Fruit fly (Drosophila melanogaster) whole organism, prepupa: ENCODE measurements around the gene ex.

Experiments
- CG10669 ChIP-seq: fragments of 200-800 bp; sonication (Bioruptor generic); optimal IDR thresholded peaks from 3 replicates; lab custom pipeline; 2018; ENCODE audit warnings: missing biosample characterization, mild to moderate bottlenecking, missing genetic modification characterization, moderate library complexity
- CG11294 ChIP-seq: fragments of 200-800 bp; sonication (Bioruptor generic); IDR thresholded peaks from 2 replicates; pipeline ENCODE4 v1.3.6; 2022; ENCODE audit warnings: missing biosample characterization, missing genetic modification characterization
- CG11762 ChIP-seq: fragments of 200-800 bp; sonication (Bioruptor generic); optimal IDR thresholded peaks from 3 replicates; lab custom pipeline; 2016; ENCODE audit warnings: missing biosample characterization, missing genetic modification characterization; ENCODE audit not compliant: insufficient read depth
- CG11902 ChIP-seq: fragments of 200-800 bp; sonication (Bioruptor generic); optimal IDR thresholded peaks from 3 replicates; lab custom pipeline; 2016; ENCODE audit warnings: missing biosample characterization, missing genetic modification characterization
- CG1621 ChIP-seq: fragments of 200-800 bp; sonication (Bioruptor generic); optimal IDR thresholded peaks from 3 replicates; lab custom pipeline; 2018; ENCODE audit warnings: missing biosample characterization, mild to moderate bottlenecking, missing genetic modification characterization
- CG16779 ChIP-seq: fragments of 200-800 bp; sonication (Bioruptor generic); optimal IDR thresholded peaks from 3 replicates; lab custom pipeline; 2017; ENCODE audit warnings: missing biosample characterization, mild to moderate bottlenecking, missing genetic modification characterization
- CG31627 ChIP-seq: fragments of 200-800 bp; sonication (Bioruptor generic); optimal IDR thresholded peaks from 3 replicates; lab custom pipeline; 2016; ENCODE audit warnings: missing biosample characterization, missing genetic modification characterization
- CG32006 ChIP-seq: fragments of 200-800 bp; sonication (Bioruptor generic); optimal IDR thresholded peaks from 3 replicates; lab custom pipeline; 2017; ENCODE audit warnings: missing biosample characterization, mild to moderate bottlenecking, missing genetic modification characterization
- CG34406 ChIP-seq: fragments of 200-800 bp; sonication (Bioruptor generic); optimal IDR thresholded peaks from 3 replicates; lab custom pipeline; 2016; ENCODE audit warnings: missing biosample characterization, missing genetic modification characterization
- CG4318 ChIP-seq: fragments of 200-800 bp; sonication (Bioruptor generic); optimal IDR thresholded peaks from 3 replicates; lab custom pipeline; 2017; ENCODE audit warnings: missing biosample characterization, mild to moderate bottlenecking, missing genetic modification characterization
- CG6163 ChIP-seq: fragments of 200-800 bp; sonication (Bioruptor generic); IDR thresholded peaks from 3 replicates; pipeline ENCODE4 v1.3.6; 2022; ENCODE audit warnings: missing biosample characterization, missing genetic modification characterization
- CG6276 ChIP-seq: fragments of 200-800 bp; sonication (Bioruptor generic); optimal IDR thresholded peaks from 2 replicates; lab custom pipeline; 2017; ENCODE audit warnings: missing biosample characterization, mild to moderate bottlenecking, missing genetic modification characterization
- CG6792 ChIP-seq: fragments of 200-800 bp; sonication (Bioruptor generic); optimal IDR thresholded peaks from 3 replicates; lab custom pipeline; 2016; ENCODE audit warnings: missing biosample characterization, missing genetic modification characterization
- CG6854 ChIP-seq: fragments of 200-800 bp; sonication (Bioruptor generic); optimal IDR thresholded peaks from 2 replicates; lab custom pipeline; 2017; ENCODE audit warnings: missing biosample characterization, mild to moderate bottlenecking, missing genetic modification characterization
- CG7368 ChIP-seq: fragments of 200-800 bp; sonication (Bioruptor generic); optimal IDR thresholded peaks from 3 replicates; lab custom pipeline; 2016; ENCODE audit warnings: missing biosample characterization, missing genetic modification characterization
- CG8119 ChIP-seq: fragments of 200-800 bp; sonication (Bioruptor generic); IDR thresholded peaks from 3 replicates; pipeline ENCODE4 v1.3.6; 2022; ENCODE audit warnings: missing biosample characterization, missing genetic modification characterization
- CG8319 ChIP-seq: fragments of 200-800 bp; sonication (Bioruptor generic); optimal IDR thresholded peaks from 3 replicates; lab custom pipeline; 2016; ENCODE audit warnings: missing biosample characterization, missing genetic modification characterization
- CG8632 ChIP-seq: fragments of 200-800 bp; sonication (Bioruptor generic); optimal IDR thresholded peaks from 3 replicates; lab custom pipeline; 2016; ENCODE audit warnings: missing biosample characterization, missing genetic modification characterization
- CG9139 ChIP-seq: fragments of 200-800 bp; sonication (Bioruptor generic); optimal IDR thresholded peaks from 3 replicates; lab custom pipeline; 2017; ENCODE audit warnings: missing biosample characterization, mild to moderate bottlenecking, missing genetic modification characterization
- Eip75B ChIP-seq: fragments of 200-800 bp; sonication (Bioruptor generic); optimal IDR thresholded peaks from 3 replicates; lab custom pipeline; 2016; ENCODE audit warnings: missing biosample characterization, missing genetic modification characterization
- Eip78C ChIP-seq: fragments of 200-800 bp; sonication (Bioruptor generic); peaks from one replicate; lab custom pipeline; 2016; ENCODE audit warnings: missing biosample characterization, missing genetic modification characterization
- Eip93F ChIP-seq: fragments of 200-800 bp; sonication (Bioruptor generic); optimal IDR thresholded peaks from 2 replicates; lab custom pipeline; 2016; ENCODE audit warnings: missing biosample characterization, mild to moderate bottlenecking, missing genetic modification characterization
- Ets21C ChIP-seq: fragments of 200-800 bp; sonication (Bioruptor generic); optimal IDR thresholded peaks from 3 replicates; lab custom pipeline; 2016; ENCODE audit warnings: missing biosample characterization, missing genetic modification characterization
- Ets96B ChIP-seq: fragments of 200-800 bp; optimal IDR thresholded peaks from 2 replicates; lab custom pipeline; 2019; ENCODE audit warnings: missing biosample characterization, mild to moderate bottlenecking, missing genetic modification characterization, moderate library complexity
- Gug ChIP-seq: fragments of 200-800 bp; sonication (Bioruptor generic); IDR thresholded peaks from 2 replicates; pipeline ENCODE4 v1.3.6; 2022; ENCODE audit warnings: missing biosample characterization, missing genetic modification characterization
- Hr38 ChIP-seq: sonication (Bioruptor generic); optimal IDR thresholded peaks from 2 replicates; lab custom pipeline; 2016; ENCODE audit warnings: missing biosample characterization, missing genetic modification characterization
- Met ChIP-seq: fragments of 200-800 bp; sonication (Bioruptor generic); optimal IDR thresholded peaks from 3 replicates; lab custom pipeline; 2016; ENCODE audit warnings: missing biosample characterization, missing genetic modification characterization
- OdsH ChIP-seq: fragments of 200-800 bp; sonication (Bioruptor generic); optimal IDR thresholded peaks from 3 replicates; lab custom pipeline; 2016; ENCODE audit warnings: missing biosample characterization, missing genetic modification characterization
- Smox ChIP-seq: fragments of 200-800 bp; sonication (Bioruptor generic); optimal IDR thresholded peaks from 3 replicates; lab custom pipeline; 2016; ENCODE audit warnings: missing biosample characterization, missing genetic modification characterization
- Sox102F ChIP-seq: fragments of 200-800 bp; sonication (Bioruptor generic); optimal IDR thresholded peaks from 2 replicates; lab custom pipeline; 2016; ENCODE audit warnings: missing biosample characterization, mild to moderate bottlenecking, missing genetic modification characterization
- Sox15 ChIP-seq: fragments of 200-800 bp; sonication (Bioruptor generic); optimal IDR thresholded peaks from 3 replicates; lab custom pipeline; 2016; ENCODE audit warnings: missing biosample characterization, missing genetic modification characterization
- achi ChIP-seq: fragments of 200-800 bp; sonication (Bioruptor generic); optimal IDR thresholded peaks from 3 replicates; lab custom pipeline; 2016; ENCODE audit warnings: missing biosample characterization, missing genetic modification characterization
- acj6 ChIP-seq: fragments of 200-800 bp; sonication (Bioruptor generic); optimal IDR thresholded peaks from 3 replicates; lab custom pipeline; 2016; ENCODE audit warnings: missing biosample characterization, missing genetic modification characterization
- cyc ChIP-seq: fragments of 200-800 bp; sonication (Bioruptor generic); optimal IDR thresholded peaks from 3 replicates; lab custom pipeline; 2016; ENCODE audit warnings: missing biosample characterization, missing genetic modification characterization
- dac ChIP-seq: fragments of 200-800 bp; sonication (Bioruptor generic); optimal IDR thresholded peaks from 2 replicates; lab custom pipeline; 2017; ENCODE audit warnings: missing biosample characterization, mild to moderate bottlenecking, missing genetic modification characterization
- dsx ChIP-seq: fragments of 200-800 bp; optimal IDR thresholded peaks from 3 replicates; lab custom pipeline; 2019; ENCODE audit warnings: missing biosample characterization, mild to moderate bottlenecking, missing genetic modification characterization, moderate library complexity; ENCODE audit not compliant: poor library complexity, severe bottlenecking
- eg ChIP-seq: fragments of 200-800 bp; sonication (Bioruptor generic); IDR thresholded peaks from 3 replicates; pipeline ENCODE4 v1.3.6; 2022; ENCODE audit warnings: missing biosample characterization, missing genetic modification characterization
- esn ChIP-seq: fragments of 200-800 bp; sonication (Bioruptor generic); optimal IDR thresholded peaks from 2 replicates; lab custom pipeline; 2016; ENCODE audit warnings: missing biosample characterization, mild to moderate bottlenecking, missing genetic modification characterization, moderate library complexity
- fd59A ChIP-seq: fragments of 200-800 bp; sonication (Bioruptor generic); optimal IDR thresholded peaks from 2 replicates; lab custom pipeline; 2017; ENCODE audit warnings: missing biosample characterization, mild to moderate bottlenecking, missing genetic modification characterization, missing genetic modification reagents
- fd85E ChIP-seq: fragments of 200-800 bp; sonication (Bioruptor generic); optimal IDR thresholded peaks from 3 replicates; lab custom pipeline; 2016; ENCODE audit warnings: missing biosample characterization, missing genetic modification characterization
- fkh ChIP-seq: fragments of 200-800 bp; sonication (Bioruptor generic); optimal IDR thresholded peaks from 3 replicates; lab custom pipeline; 2017; ENCODE audit warnings: missing biosample characterization, mild to moderate bottlenecking, missing genetic modification characterization, moderate library complexity
- net ChIP-seq: fragments of 200-800 bp; sonication (Bioruptor generic); optimal IDR thresholded peaks from 3 replicates; lab custom pipeline; 2016; ENCODE audit warnings: missing biosample characterization, missing genetic modification characterization
- pdm3 ChIP-seq: fragments of 200-800 bp; sonication (Bioruptor generic); optimal IDR thresholded peaks from 3 replicates; lab custom pipeline; 2016; ENCODE audit warnings: missing biosample characterization, missing genetic modification characterization
- salr ChIP-seq, 2 experiments: fragments of 200-800 bp; sonication (Bioruptor generic); optimal IDR thresholded peaks; 3 replicates each; lab custom pipeline; 2016 to 2018; ENCODE audit warnings: missing biosample characterization in 2 of 2, missing genetic modification characterization in 2 of 2, mild to moderate bottlenecking in 1 of 2
- ss ChIP-seq, 2 experiments: fragments of 200-800 bp; sonication (Bioruptor generic); optimal IDR thresholded peaks; 2 replicates in 1 of 2; 3 replicates in 1 of 2; lab custom pipeline; 2017 to 2018; ENCODE audit warnings: mild to moderate bottlenecking in 2 of 2, missing biosample characterization in 2 of 2, missing genetic modification characterization in 2 of 2, moderate library complexity in 1 of 2
- svp ChIP-seq: fragments of 200-800 bp; sonication (Bioruptor generic); peaks from one replicate; lab custom pipeline; 2016; ENCODE audit warnings: missing biosample characterization, missing genetic modification characterization
- topi ChIP-seq: fragments of 200-800 bp; sonication (Bioruptor generic); optimal IDR thresholded peaks from 3 replicates; lab custom pipeline; 2016; ENCODE audit warnings: missing biosample characterization, missing genetic modification characterization
- vri ChIP-seq: fragments of 200-800 bp; sonication (Bioruptor generic); optimal IDR thresholded peaks from 3 replicates; lab custom pipeline; 2016; ENCODE audit warnings: missing biosample characterization, mild to moderate bottlenecking, missing genetic modification characterization

The ex gene

DNA sequence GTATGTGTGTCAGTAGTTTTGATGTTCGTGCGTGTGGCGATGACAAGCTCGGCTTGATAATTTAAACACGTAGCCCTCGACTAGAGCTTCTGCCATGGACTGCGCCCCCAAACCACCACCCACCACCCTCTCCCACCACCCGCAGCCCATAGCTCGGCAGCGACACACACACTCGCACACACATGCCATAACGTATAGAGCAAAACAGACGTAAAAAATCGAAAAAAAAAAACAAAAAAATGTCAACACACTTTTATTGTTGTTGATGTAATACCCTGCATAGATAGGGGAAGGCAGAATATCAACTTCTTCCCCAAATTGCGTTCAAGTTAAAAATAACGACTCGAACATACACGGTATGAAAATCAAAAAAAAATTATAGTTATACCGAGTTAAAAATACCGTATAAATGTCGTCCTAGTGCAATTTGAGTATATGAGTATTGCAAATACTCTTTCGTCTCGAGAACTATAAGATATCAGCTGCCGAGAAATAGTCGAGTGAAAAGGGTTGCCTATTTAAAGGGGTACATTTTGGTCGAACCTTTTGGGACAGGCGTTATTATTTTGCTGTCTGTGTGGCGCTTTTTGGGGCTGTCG is 39.4 kb downstream of the ex start (continued):
- peak; percentile 76 for TF ChIP-seq CG6276 (GFP tag; lab: Kevin White, UChicago)
- peak; percentile 11 for TF ChIP-seq fd85E
- peak; percentile 51 for TF ChIP-seq CG4318 (GFP tag; lab: Kevin White, UChicago)
- TF ChIP-seq CG6792 (GFP tag; lab: Kevin White, UChicago), result peak; percentile 34
- peak; percentile 60 for TF ChIP-seq net (GFP tag; lab: Kevin White, UChicago)
- TF ChIP-seq CG8319, result no peak
- no peak for TF ChIP-seq dsx
- peak; percentile 52 for TF ChIP-seq esn (GFP tag; lab: Kevin White, UChicago)
- TF ChIP-seq CG9139 (GFP tag; lab: Kevin White, UChicago), result peak; percentile 1

DNA sequence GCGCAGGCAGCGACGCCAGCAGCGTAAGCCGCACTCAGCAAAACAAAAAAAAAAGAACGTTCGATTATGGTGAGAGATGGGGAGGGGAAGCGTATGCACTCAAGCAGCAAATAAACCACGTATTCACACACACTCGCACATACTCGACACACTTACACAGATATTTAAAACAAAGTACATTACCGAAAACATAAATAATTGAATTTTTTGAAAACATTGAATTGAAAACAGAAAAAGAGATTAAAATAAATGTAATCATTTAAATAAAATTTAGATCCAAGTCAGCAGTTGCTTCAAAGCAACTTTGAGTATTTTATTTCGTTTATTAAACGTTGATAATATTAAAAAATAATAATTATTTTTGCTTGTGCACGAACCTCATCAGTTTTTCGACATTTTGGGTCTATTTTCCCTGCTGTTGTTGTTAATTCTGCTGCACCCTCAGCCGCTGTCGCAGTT is 40.0 kb downstream of the ex start:
- no peak for TF ChIP-seq Gug
- TF ChIP-seq vri, result no peak
- peak; percentile 36 for TF ChIP-seq fd59A (GFP tag; lab: Kevin White, UChicago)
- TF ChIP-seq fd85E, result no peak
- TF ChIP-seq fkh (GFP tag; lab: Kevin White, UChicago), result no peak
- no peak for TF ChIP-seq CG8119 (GFP tag; lab: Robert Waterston, UW)
- TF ChIP-seq esn (GFP tag; lab: Kevin White, UChicago), result peak; percentile 62
- peak; percentile 33 for TF ChIP-seq Sox15 (GFP tag; lab: Kevin White, UChicago)
- peak; percentile 34 for TF ChIP-seq topi (GFP tag; lab: Kevin White, UChicago)
- peak; percentile 65 for TF ChIP-seq acj6 (GFP tag; lab: Kevin White, UChicago)
- TF ChIP-seq CG31627 (GFP tag; lab: Kevin White, UChicago), result no peak
- TF ChIP-seq CG10669 (GFP tag; lab: Kevin White, UChicago), result peak; percentile 45
- no peak for TF ChIP-seq Eip93F (GFP tag; lab: Kevin White, UChicago)
- no peak for TF ChIP-seq dac (GFP tag; lab: Kevin White, UChicago)
- peak; percentile 59 for TF ChIP-seq Ets96B (tag; lab: Kevin White, UChicago)
- TF ChIP-seq CG11902, result no peak
- TF ChIP-seq CG6163, result peak; percentile 81; the same call in 2 of the 3 replicates
- peak; percentile 47 for TF ChIP-seq achi (GFP tag; lab: Kevin White, UChicago)
- no peak for TF ChIP-seq Ets21C
- peak; percentile 35 for TF ChIP-seq CG34406
- TF ChIP-seq eg (GFP tag; lab: Robert Waterston, UW), result peak; percentile 79
- peak; percentile 65 for TF ChIP-seq CG6276 (GFP tag; lab: Kevin White, UChicago)
- peak; percentile 29 for TF ChIP-seq CG8319
- peak; percentile 16 for TF ChIP-seq CG7368 (GFP tag; lab: Kevin White, UChicago)
- TF ChIP-seq cyc, result peak; percentile 2
- TF ChIP-seq dsx, result peak; percentile 43
- TF ChIP-seq ss (GFP tag; optimal IDR thresholded peaks at IDR 0.05; lab: Kevin White, UChicago), result peak; percentile 48 to 69
- TF ChIP-seq salr (GFP tag; optimal IDR thresholded peaks at IDR 0.05; lab: Kevin White, UChicago), result no peak
- TF ChIP-seq Hr38 (GFP tag; lab: Kevin White, UChicago), result no peak
- TF ChIP-seq svp (GFP tag; lab: Kevin White, UChicago), result peak; percentile 46
- peak; percentile 54 for TF ChIP-seq CG16779 (tag; lab: Kevin White, UChicago)
- TF ChIP-seq Sox102F, result peak; percentile 25
- TF ChIP-seq OdsH (GFP tag; lab: Kevin White, UChicago), result peak; percentile 73
- TF ChIP-seq Eip78C (GFP tag; lab: Kevin White, UChicago), result peak; percentile 87
- no peak; the same call in 1 of the 2 replicates for TF ChIP-seq CG11294
- TF ChIP-seq CG1621 (tag; lab: Kevin White, UChicago), result no peak
- no peak for TF ChIP-seq CG6854
- peak; percentile 11 for TF ChIP-seq Eip75B (GFP tag; lab: Kevin White, UChicago)
- TF ChIP-seq CG11762, result peak; percentile 49
- TF ChIP-seq CG8632 (GFP tag; lab: Kevin White, UChicago), result peak; percentile 51
- TF ChIP-seq CG32006 (GFP tag; lab: Kevin White, UChicago), result peak; percentile 66
- peak; percentile 48 for TF ChIP-seq Smox (GFP tag; lab: Kevin White, UChicago)
- peak; percentile 7 for TF ChIP-seq CG4318 (GFP tag; lab: Kevin White, UChicago)
- peak; percentile 46 for TF ChIP-seq Met (GFP tag; lab: Kevin White, UChicago)
- TF ChIP-seq pdm3 (GFP tag; lab: Kevin White, UChicago), result peak; percentile 46
- peak; percentile 49 for TF ChIP-seq CG6792 (GFP tag; lab: Kevin White, UChicago)
